Worm (Caenorhabditis elegans) whole organism, L2 larva: ENCODE results near the gene cka-2.

ENCODE experiments used
- C34F6.9 ChIP-seq: fragments of 150-350 bp; optimal IDR thresholded peaks from 2 replicates; lab custom pipeline; 2014; ENCODE audit warnings: missing biosample characterization, missing genetic modification characterization
- F13H6.1 ChIP-seq: sonication (generic microtip); optimal IDR thresholded peaks from 2 replicates; lab custom pipeline; 2016; ENCODE audit warnings: missing genetic modification characterization, missing compliant biosample characterization
- R02D3.7 ChIP-seq: fragments of 150-350 bp; optimal IDR thresholded peaks from 2 replicates; lab custom pipeline; 2014; ENCODE audit warnings: missing biosample characterization, missing genetic modification characterization
- aly-2 ChIP-seq: fragments of 150-350 bp; optimal IDR thresholded peaks from 2 replicates; lab custom pipeline; 2014; ENCODE audit warnings: missing biosample characterization, missing genetic modification characterization
- ama-1 ChIP-seq: fragments of 150-350 bp; optimal IDR thresholded peaks from 2 replicates; lab custom pipeline; 2018; ENCODE audit warnings: inconsistent platforms
- ceh-82 ChIP-seq: fragments of 150-350 bp; optimal IDR thresholded peaks from 2 replicates; lab custom pipeline; 2014; ENCODE audit warnings: missing biosample characterization, missing genetic modification characterization
- crh-2 ChIP-seq: sonication (generic microtip); optimal IDR thresholded peaks from 2 replicates; lab custom pipeline; 2017; ENCODE audit warnings: missing biosample characterization, missing genetic modification characterization
- dmd-4 ChIP-seq: sonication (generic microtip); optimal IDR thresholded peaks from 2 replicates; lab custom pipeline; 2017; ENCODE audit warnings: missing biosample characterization, missing genetic modification characterization
- egl-27 ChIP-seq: sonication (generic microtip); optimal IDR thresholded peaks from 3 replicates; lab custom pipeline; 2017; ENCODE audit warnings: missing biosample characterization, missing genetic modification reagents, missing genetic modification characterization
- fos-1 ChIP-seq: fragments of 150-350 bp; optimal IDR thresholded peaks from 2 replicates; lab custom pipeline; 2014; ENCODE audit warnings: missing biosample characterization, missing genetic modification characterization
- gmeb-1 ChIP-seq: fragments of 150-350 bp; optimal IDR thresholded peaks from 2 replicates; lab custom pipeline; 2014; ENCODE audit warnings: missing biosample characterization, missing genetic modification characterization
- lin-13 ChIP-seq: fragments of 150-350 bp; optimal IDR thresholded peaks from 2 replicates; lab custom pipeline; 2014; ENCODE audit warnings: missing biosample characterization, missing genetic modification reagents, missing genetic modification characterization
- lin-39 ChIP-seq: fragments of 150-350 bp; optimal IDR thresholded peaks from 2 replicates; lab custom pipeline; 2014; ENCODE audit warnings: missing biosample characterization, missing genetic modification reagents, missing genetic modification characterization
- mab-5 ChIP-seq: fragments of 150-350 bp; optimal IDR thresholded peaks from 2 replicates; lab custom pipeline; 2014; ENCODE audit warnings: missing biosample characterization, missing genetic modification characterization
- mbf-1 ChIP-seq: sonication (generic microtip); optimal IDR thresholded peaks from 2 replicates; lab custom pipeline; 2017; ENCODE audit warnings: missing biosample characterization, missing genetic modification characterization
- nhr-11 ChIP-seq: fragments of 150-350 bp; optimal IDR thresholded peaks from 2 replicates; lab custom pipeline; 2014; ENCODE audit warnings: missing biosample characterization, missing genetic modification characterization
- nhr-12 ChIP-seq: fragments of 150-350 bp; optimal IDR thresholded peaks from 2 replicates; lab custom pipeline; 2014; ENCODE audit warnings: missing biosample characterization, missing genetic modification characterization
- nhr-129 ChIP-seq: fragments of 150-350 bp; optimal IDR thresholded peaks from 2 replicates; lab custom pipeline; 2014; ENCODE audit warnings: missing biosample characterization, missing genetic modification characterization
- nhr-23 ChIP-seq: fragments of 150-350 bp; optimal IDR thresholded peaks from 2 replicates; lab custom pipeline; 2014; ENCODE audit warnings: missing biosample characterization, missing genetic modification reagents, missing genetic modification characterization
- nhr-6 ChIP-seq: fragments of 150-350 bp; optimal IDR thresholded peaks from 2 replicates; lab custom pipeline; 2014; ENCODE audit warnings: missing biosample characterization, missing genetic modification characterization
- nhr-77 ChIP-seq: fragments of 150-350 bp; optimal IDR thresholded peaks from 2 replicates; lab custom pipeline; 2014; ENCODE audit warnings: missing biosample characterization, missing genetic modification characterization
- peb-1 ChIP-seq: fragments of 150-350 bp; optimal IDR thresholded peaks from 2 replicates; lab custom pipeline; 2014; ENCODE audit warnings: missing biosample characterization, missing genetic modification characterization
- sem-4 ChIP-seq: fragments of 150-350 bp; optimal IDR thresholded peaks from 2 replicates; lab custom pipeline; 2014; ENCODE audit warnings: missing biosample characterization, missing genetic modification reagents, missing genetic modification characterization
- sma-9 ChIP-seq, 2 experiments: fragments of 150-350 bp in 1 of 2; sonication (generic microtip) in 1 of 2; optimal IDR thresholded peaks; 2 replicates each; lab custom pipeline; 2014 to 2016; ENCODE audit warnings: missing genetic modification characterization in 2 of 2, mild to moderate bottlenecking in 1 of 2, missing biosample characterization in 1 of 2, missing compliant biosample characterization in 1 of 2, missing genetic modification reagents in 1 of 2, moderate library complexity in 1 of 2
- snpc-4 ChIP-seq: fragments of 150-350 bp; optimal IDR thresholded peaks from 2 replicates; lab custom pipeline; 2014; ENCODE audit warnings: missing biosample characterization, missing genetic modification characterization
- unc-55 ChIP-seq: fragments of 150-350 bp; sonication (generic microtip); optimal IDR thresholded peaks from 3 replicates; lab custom pipeline; 2014; ENCODE audit warnings: missing biosample characterization, missing genetic modification reagents, missing genetic modification characterization
- unc-62 ChIP-seq: fragments of 150-350 bp; optimal IDR thresholded peaks from 2 replicates; lab custom pipeline; 2014; ENCODE audit warnings: missing biosample characterization, missing genetic modification reagents, missing genetic modification characterization
- zag-1 ChIP-seq: fragments of 150-350 bp; optimal IDR thresholded peaks from 2 replicates; lab custom pipeline; 2014; ENCODE audit warnings: missing biosample characterization, missing genetic modification characterization
- ztf-1 ChIP-seq: fragments of 200-800 bp; sonication (Bioruptor generic); conservative IDR thresholded peaks from 2 replicates; pipeline ENCODE4 v1.3.6; 2022; ENCODE audit warnings: missing genetic modification characterization, missing compliant biosample characterization
- ztf-11 ChIP-seq: sonication (generic microtip); optimal IDR thresholded peaks from 2 replicates; lab custom pipeline; 2017; ENCODE audit warnings: missing biosample characterization, missing genetic modification characterization
- ztf-4 ChIP-seq: fragments of 150-350 bp; optimal IDR thresholded peaks from 2 replicates; lab custom pipeline; 2014; ENCODE audit warnings: missing biosample characterization, missing genetic modification characterization

cka-2 gene

DNA sequence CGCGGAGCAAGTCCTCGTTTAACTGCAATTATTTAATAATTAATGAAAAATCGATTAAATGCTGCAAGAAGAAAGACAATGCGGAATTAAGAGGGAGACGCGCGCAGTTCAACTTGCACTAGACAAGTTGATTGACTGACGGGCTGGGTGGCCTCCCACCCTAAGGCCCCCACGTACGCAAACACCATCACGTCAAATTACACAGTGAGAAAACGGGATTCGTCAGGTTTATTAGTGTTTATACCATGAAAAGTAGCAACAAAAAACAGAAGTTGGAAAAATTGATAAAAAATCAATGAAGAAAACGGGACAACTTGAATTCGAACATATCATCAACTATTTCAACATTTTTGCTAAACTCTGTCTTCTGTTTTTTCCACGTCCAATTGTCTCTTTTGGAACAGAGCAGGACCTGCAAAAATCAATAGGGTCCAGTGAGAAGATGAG, 21.7 kb downstream of the cka-2 start:
- TF ChIP-seq ztf-11 (no peak), unc-55 (peak; percentile 51), fos-1 (peak; percentile 15), lin-13 (GFP tag; lab: Kevin White, UChicago) (peak; percentile 8), crh-2 (tag; lab: Kevin White, UChicago) (peak; percentile 38), ztf-4 (tag; lab: Kevin White, UChicago) (no peak), C34F6.9 (tag; lab: Kevin White, UChicago) (peak; percentile 51), nhr-129 (tag; lab: Kevin White, UChicago) (peak; percentile 4), nhr-23 (tag; lab: Kevin White, UChicago) (no peak), F13H6.1 (tag; lab: Kevin White, UChicago) (peak; percentile 39), ama-1 (no peak), sma-9 (GFP tag; optimal IDR thresholded peaks at IDR 0.05; lab: Kevin White, UChicago) (peak; percentile 37), sma-9 (tag; optimal IDR thresholded peaks at IDR 0.05; lab: Kevin White, UChicago) (no peak), peb-1 (tag; lab: Kevin White, UChicago) (no peak)

DNA sequence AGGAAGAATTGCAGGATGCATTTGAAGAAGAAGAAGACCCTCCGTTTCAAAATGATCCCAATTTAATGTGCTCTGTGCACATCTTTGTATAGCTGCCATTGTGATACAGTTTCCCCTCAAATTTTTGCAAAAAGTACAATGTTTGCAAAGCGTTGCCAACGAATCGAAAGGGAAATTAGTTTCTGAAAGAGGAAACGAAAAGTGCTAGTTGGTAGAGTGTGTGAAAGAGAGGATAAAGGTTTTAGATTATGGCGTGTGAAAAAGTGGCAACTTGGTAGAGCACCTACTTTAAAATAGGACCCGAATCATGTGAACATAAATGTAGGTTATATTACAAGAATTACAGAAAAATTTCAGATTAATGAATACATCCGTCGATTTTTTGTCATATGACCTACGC, 25.7 kb downstream of the cka-2 start, which contains the start of gene C52B9.8:
C52B9.8 (minus strand) TSS at position 101 of the 400 bp plus-strand sequence.
- TF ChIP-seq nhr-129 (tag; lab: Kevin White, UChicago): no peak
- TF ChIP-seq zag-1 (tag; lab: Kevin White, UChicago): no peak
- TF ChIP-seq nhr-77 (tag; lab: Kevin White, UChicago): no peak
- TF ChIP-seq nhr-12 (tag; lab: Kevin White, UChicago): no peak
- TF ChIP-seq snpc-4 (tag; lab: Kevin White, UChicago): no peak
- no peak for TF ChIP-seq nhr-6
- no peak for TF ChIP-seq ztf-4 (tag; lab: Kevin White, UChicago)
- no peak for TF ChIP-seq lin-39 (tag; lab: Kevin White, UChicago)
- TF ChIP-seq aly-2 (tag; lab: Kevin White, UChicago): no peak
- TF ChIP-seq mbf-1: no peak
- no peak for TF ChIP-seq ztf-1 (GFP tag; lab: Robert Waterston, UW)
- TF ChIP-seq unc-62 (GFP tag; lab: Kevin White, UChicago): no peak

DNA sequence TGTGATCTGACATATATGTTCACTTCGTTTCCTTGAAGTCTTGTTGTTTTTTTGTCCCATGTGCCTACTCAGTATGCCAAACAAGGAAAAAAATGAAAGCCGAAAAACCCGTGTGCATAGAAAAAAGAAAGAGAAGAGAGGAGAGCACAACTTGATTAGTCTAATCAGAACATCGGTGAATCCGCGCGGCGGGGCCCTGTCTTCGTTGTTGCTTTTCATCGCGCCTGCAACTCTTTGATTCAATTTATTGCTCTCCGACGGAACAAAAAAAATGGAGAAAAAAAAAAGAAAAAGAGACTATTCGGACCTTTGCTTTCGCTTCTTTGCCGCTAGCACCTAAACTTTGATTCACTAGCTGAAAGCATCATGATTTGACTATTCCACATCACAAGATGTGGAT, 29.0 kb downstream of the cka-2 start:
- TF ChIP-seq ztf-1 (GFP tag; lab: Robert Waterston, UW) (no peak), sem-4 (tag; lab: Kevin White, UChicago) (peak; percentile 5)

DNA sequence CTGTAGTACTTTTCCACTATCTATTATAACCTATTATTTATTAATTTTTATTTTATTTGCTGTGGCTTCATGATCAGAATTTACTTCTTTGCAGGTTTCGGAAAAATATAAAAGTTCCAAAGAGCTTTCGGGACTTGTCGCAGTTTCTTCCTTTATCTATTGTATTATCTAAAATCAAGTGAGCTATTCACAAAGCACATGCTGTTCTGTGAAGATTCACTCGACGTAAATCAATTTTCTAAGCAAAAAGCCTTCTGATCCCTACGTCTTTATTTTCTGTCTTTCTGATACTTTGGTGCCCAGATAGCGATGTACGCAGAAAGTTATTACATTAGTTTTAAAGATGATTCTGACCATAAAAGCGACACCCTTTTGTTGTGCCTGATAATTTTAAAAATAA, 31.2 kb downstream of the cka-2 start:
- TF ChIP-seq dmd-4 (tag; lab: Kevin White, UChicago) (no peak), lin-39 (tag; lab: Kevin White, UChicago) (no peak), sma-9 (GFP tag; optimal IDR thresholded peaks at IDR 0.05; lab: Kevin White, UChicago) (peak; percentile 20), sma-9 (tag; optimal IDR thresholded peaks at IDR 0.05; lab: Kevin White, UChicago) (no peak)
- TF ChIP-seq, all 48 proteins: peak for 1

DNA sequence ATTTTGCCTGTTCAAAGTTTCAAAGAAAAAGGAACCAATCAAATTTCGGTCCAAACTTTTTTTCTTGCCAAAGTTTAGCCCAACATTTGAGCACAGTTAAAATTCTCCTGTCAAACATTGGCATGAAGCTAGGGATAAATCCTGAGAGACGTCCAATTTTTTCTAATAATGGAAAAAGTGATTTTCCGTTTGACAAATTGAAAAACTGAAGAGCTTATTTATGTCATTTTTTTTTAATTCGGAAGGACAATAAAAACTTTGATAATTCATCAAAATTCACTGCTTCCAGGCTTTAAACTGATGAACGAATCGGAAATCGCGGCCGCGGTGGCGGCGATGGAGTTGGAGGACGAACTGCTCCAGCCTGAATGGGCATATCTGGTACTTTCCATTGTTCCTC, 34.6 kb downstream of the cka-2 start, which contains the start of gene dop-6:
dop-6 (plus strand) TSS at position 301 of the 400 bp plus-strand sequence.
- TF ChIP-seq mab-5 (tag; lab: Kevin White, UChicago) (no peak), zag-1 (tag; lab: Kevin White, UChicago) (no peak), nhr-77 (tag; lab: Kevin White, UChicago) (no peak), gmeb-1 (no peak)

DNA sequence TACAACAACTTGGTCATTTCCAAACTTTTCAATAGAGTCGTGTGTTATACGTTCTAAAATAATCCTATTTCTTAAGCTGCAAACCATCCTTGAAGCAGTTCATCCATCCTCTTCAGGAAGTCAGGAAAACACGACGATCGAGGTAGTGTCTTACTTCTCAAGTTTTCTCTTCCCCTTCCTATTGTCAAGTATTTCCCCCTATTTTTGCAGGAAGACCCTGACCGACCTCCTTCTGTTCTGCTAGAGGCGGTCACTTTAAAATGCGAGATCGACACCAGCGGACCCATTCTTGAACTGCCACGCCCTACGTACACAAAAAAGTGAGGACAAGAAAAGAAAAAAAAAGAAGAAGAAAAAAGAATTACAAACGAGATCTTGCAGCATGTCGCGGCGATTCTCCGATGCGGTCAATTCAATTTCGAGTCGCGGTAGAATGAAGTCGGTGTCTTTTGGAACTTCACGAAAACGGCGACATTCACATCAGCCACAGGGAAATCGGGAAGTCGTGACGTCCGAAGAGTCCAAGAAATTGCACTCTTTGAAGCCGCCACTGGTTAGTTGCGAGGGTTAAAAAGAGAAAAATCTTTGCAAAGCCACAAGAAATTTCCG, 37.0 kb downstream of the cka-2 start:
- TF ChIP-seq R02D3.7 (tag; lab: Kevin White, UChicago) (no peak), snpc-4 (tag; lab: Kevin White, UChicago) (no peak), mab-5 (tag; lab: Kevin White, UChicago) (no peak), ztf-11 (no peak), unc-55 (no peak), nhr-11 (tag; lab: Kevin White, UChicago) (no peak), ceh-82 (tag; lab: Kevin White, UChicago) (no peak), egl-27 (tag; lab: Kevin White, UChicago) (no peak)
- TF ChIP-seq, all 48 proteins: peak for 0
